Worm (Caenorhabditis elegans): ENCODE data around the gene W04G3.7.
A peak's percentile ranks its signal among the peaks of the same experiment; 100 is the strongest.

The W04G3.7 gene

DNA sequence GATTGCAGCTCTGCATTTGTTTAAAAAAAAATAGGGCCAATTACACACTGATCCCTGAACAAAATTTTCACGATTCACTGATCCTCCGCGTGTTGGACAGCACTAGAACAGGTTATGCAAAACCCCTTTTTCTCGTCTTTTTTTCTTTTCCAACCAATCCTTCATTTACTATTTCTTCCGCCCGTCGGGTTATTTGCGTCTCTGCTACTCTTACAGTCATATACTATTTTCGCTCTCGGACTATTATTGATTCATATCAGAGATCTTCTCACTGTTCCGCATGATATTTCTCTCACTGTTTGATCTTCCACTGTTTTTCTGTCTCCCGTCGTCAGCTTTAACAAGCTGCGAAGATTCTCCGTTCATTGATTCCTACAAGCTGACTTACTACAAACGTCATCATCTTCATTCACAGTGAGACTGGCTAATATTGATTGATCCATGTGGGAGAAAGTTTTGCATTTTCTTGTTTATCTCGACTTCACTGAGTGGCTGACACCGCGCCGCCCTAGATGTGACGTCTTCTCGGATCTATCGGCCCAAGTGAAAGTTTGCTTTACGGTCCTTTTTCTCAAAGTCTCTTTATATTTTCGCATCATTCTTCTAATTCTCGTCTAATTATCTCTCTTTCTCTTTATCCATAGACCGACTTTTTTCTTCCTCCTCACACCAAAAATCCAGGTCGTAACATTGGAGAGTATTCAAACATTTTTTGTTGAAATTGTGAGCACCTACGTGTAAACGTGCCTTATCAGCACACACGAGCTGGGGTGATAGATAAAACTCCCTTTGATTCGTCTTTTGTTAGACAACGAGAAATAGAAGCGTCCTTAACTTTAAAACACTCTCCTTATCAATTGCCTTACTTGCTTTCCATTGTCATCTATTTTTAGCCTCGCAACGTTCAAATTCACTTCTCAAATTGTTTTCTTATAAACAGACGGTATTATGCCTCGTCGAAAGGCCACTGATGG is 48.7 kb downstream of the W04G3.7 start:
- TF ChIP-seq nfya-1 (tag; optimal IDR thresholded peaks at IDR 0.05) (peak; percentile 10), K09A11.1 (tag; optimal IDR thresholded peaks at IDR 0.05; ENCODE audit: insufficient read depth) (no peak), ref-2 (tag; optimal IDR thresholded peaks at IDR 0.05) (peak; percentile 50), elt-2 (tag; optimal IDR thresholded peaks at IDR 0.05) (peak; percentile 78)

DNA sequence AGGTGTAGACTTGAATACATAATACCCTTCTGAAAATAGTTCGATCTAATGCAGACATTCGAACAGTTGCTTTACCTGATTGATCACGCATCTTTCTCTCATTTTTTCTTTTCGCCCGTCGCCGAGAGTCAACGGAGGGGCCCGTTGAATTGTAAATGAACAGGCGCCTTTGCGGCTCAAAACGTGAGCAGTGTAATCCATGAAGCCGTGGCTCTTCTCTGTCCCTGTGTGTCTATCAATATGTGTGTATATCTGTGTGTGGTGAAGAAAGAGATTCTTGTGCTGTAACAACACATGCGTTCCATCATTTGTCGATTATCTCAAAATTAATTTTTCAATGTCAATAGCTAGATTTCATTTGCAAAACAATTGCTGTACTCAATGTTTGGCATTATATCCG is 49.5 kb downstream of the W04G3.7 start:
- TF ChIP-seq nfya-1 (tag; optimal IDR thresholded peaks at IDR 0.05) (peak; percentile 16), mec-3 (tag; optimal IDR thresholded peaks at IDR 0.05; ENCODE audit: borderline replicate concordance) (no peak), rnt-1 (tag; optimal IDR thresholded peaks at IDR 0.05) (peak; percentile 84), K02D7.2 (tag; optimal IDR thresholded peaks at IDR 0.05) (no peak), eyg-1 (tag; optimal IDR thresholded peaks at IDR 0.05) (no peak), pat-9 (tag; optimal IDR thresholded peaks at IDR 0.05) (peak; percentile 70), ceh-18 (tag; optimal IDR thresholded peaks at IDR 0.05) (peak; percentile 57), ceh-9 (tag; optimal IDR thresholded peaks at IDR 0.05) (no peak), unc-42 (tag; optimal IDR thresholded peaks at IDR 0.05) (no peak), unc-55 (GFP tag; optimal IDR thresholded peaks at IDR 0.05) (peak; percentile 70)

DNA sequence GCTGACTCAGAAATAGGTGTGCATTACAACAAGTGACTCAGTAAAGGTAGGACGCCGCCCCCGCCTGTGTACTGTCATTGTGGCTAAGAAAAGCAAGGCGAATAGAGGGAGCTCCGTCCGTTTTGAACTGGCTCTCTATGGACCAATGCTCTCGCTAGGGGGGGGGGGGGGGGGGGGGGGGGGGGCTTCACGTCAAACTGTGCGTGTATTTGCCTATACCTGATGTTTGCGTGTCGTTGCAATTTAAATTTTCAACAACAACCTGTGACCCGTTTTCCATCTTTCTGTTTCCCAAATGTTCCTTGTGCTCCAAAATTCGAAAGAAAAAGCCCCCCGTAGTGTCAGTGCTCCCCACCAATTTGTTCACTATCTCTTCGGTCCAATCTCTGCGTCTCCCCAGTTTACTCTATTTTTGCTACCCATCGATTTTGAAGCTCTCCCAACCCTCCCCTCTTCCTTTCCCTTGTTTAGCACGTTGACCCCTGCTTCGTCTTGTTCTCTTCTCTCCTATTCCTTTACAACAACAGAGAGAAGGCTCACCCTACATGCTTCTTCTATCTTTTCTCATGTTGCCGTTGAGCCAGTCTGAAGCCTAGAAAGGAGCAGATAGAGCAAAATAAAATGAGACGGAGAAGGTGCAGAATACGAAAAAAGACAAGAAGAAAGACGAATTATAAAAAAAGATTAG is 50.5 kb downstream of the W04G3.7 start:
- TF ChIP-seq ceh-34 (tag; optimal IDR thresholded peaks at IDR 0.05), result no peak
- TF ChIP-seq ceh-31 (tag; optimal IDR thresholded peaks at IDR 0.05), result peak; percentile 58
- TF ChIP-seq gmeb-2 (tag; optimal IDR thresholded peaks at IDR 0.05), result no peak
- no peak for TF ChIP-seq ceh-45 (GFP tag; IDR thresholded peaks at IDR 0.05)
- TF ChIP-seq T23F11.4 (GFP tag; optimal IDR thresholded peaks at IDR 0.05), result no peak
- no peak for TF ChIP-seq nhr-11 (tag; optimal IDR thresholded peaks at IDR 0.05)
- TF ChIP-seq pha-2 (tag; optimal IDR thresholded peaks at IDR 0.05), result no peak
- no peak for TF ChIP-seq fkh-6 (tag; optimal IDR thresholded peaks at IDR 0.05)
- no peak for TF ChIP-seq che-1 (tag; optimal IDR thresholded peaks at IDR 0.05)
- no peak for TF ChIP-seq pha-4 (tag; optimal IDR thresholded peaks at IDR 0.05)
- TF ChIP-seq rnt-1 (tag; optimal IDR thresholded peaks at IDR 0.05), result no peak
- TF ChIP-seq ceh-24 (tag; optimal IDR thresholded peaks at IDR 0.05), result no peak
- no peak for TF ChIP-seq F13H6.1 (tag; optimal IDR thresholded peaks at IDR 0.05)
- TF ChIP-seq pax-1 (tag; optimal IDR thresholded peaks at IDR 0.05), result no peak
- no peak for TF ChIP-seq K09A11.1 (tag; optimal IDR thresholded peaks at IDR 0.05; ENCODE audit: insufficient read depth)
- peak; percentile 12 for TF ChIP-seq tbx-2 (tag; optimal IDR thresholded peaks at IDR 0.05)
- TF ChIP-seq nfya-1 (tag; optimal IDR thresholded peaks at IDR 0.05), result peak; percentile 41
- TF ChIP-seq tbx-7 (tag; optimal IDR thresholded peaks at IDR 0.05), result no peak
- no peak for TF ChIP-seq sox-2 (GFP tag; IDR thresholded peaks at IDR 0.05)
- TF ChIP-seq hlh-6 (tag; optimal IDR thresholded peaks at IDR 0.05), result peak; percentile 44
- no peak for TF ChIP-seq madf-2 (tag; optimal IDR thresholded peaks at IDR 0.05)
- TF ChIP-seq C08G9.2 (tag; optimal IDR thresholded peaks at IDR 0.05), result no peak
- no peak for TF ChIP-seq sox-4 (tag; optimal IDR thresholded peaks at IDR 0.05)
- no peak for TF ChIP-seq pros-1 (tag; optimal IDR thresholded peaks at IDR 0.05)
- no peak for TF ChIP-seq unc-86 (tag; optimal IDR thresholded peaks at IDR 0.05)
- no peak for TF ChIP-seq nhr-232 (tag; optimal IDR thresholded peaks at IDR 0.05)
- TF ChIP-seq hlh-13 (GFP tag; optimal IDR thresholded peaks at IDR 0.05), result no peak
- no peak for TF ChIP-seq unc-3 (GFP tag; conservative IDR thresholded peaks at IDR 0.05)
- TF ChIP-seq unc-3 (tag; optimal IDR thresholded peaks at IDR 0.05), result no peak
- TF ChIP-seq fax-1 (tag; optimal IDR thresholded peaks at IDR 0.05), result no peak
- TF ChIP-seq lin-11 (tag; optimal IDR thresholded peaks at IDR 0.05), result no peak
- TF ChIP-seq ceh-9 (tag; optimal IDR thresholded peaks at IDR 0.05), result no peak
- TF ChIP-seq ets-4 (tag; optimal IDR thresholded peaks at IDR 0.05), result no peak
- TF ChIP-seq ama-1 (optimal IDR thresholded peaks at IDR 0.05), result peak; percentile 28
- TF ChIP-seq ceh-30 (tag; optimal IDR thresholded peaks at IDR 0.05), result no peak
- no peak for TF ChIP-seq zip-5 (tag; optimal IDR thresholded peaks at IDR 0.05)
- no peak for TF ChIP-seq fkh-10 (GFP tag; optimal IDR thresholded peaks at IDR 0.05)
- TF ChIP-seq ceh-48 (tag; optimal IDR thresholded peaks at IDR 0.05), result peak; percentile 73

All from whole organism, late embryonic.